Worm (Caenorhabditis elegans): Measurements from ENCODE around the gene F11E6.4.

The F11E6.4 gene

ce11 chrIV:17471870-17472459 is 1.8 kb upstream of the F11E6.4 start, which contains the start of gene epic-1:
TSS of gene epic-1 (minus strand) at chrIV:17471920.
- TF ChIP-seq lin-39 (tag; optimal IDR thresholded peaks at IDR 0.05) (no peak), hlh-30 (tag; optimal IDR thresholded peaks at IDR 0.05; ENCODE audit: insufficient read depth) (peak; percentile 37), hlh-11 (tag; optimal IDR thresholded peaks at IDR 0.05) (peak; percentile 55), mep-1 (tag; optimal IDR thresholded peaks at IDR 0.05) (peak; percentile 33), mdl-1 (tag; optimal IDR thresholded peaks at IDR 0.05) (peak in 1 of 2 experiments; percentile 14), F44E2.7 (GFP tag; IDR thresholded peaks at IDR 0.05) (no peak), aha-1 (tag) (peak; percentile 55), nhr-28 (tag; optimal IDR thresholded peaks at IDR 0.05) (peak; percentile 31), lin-1 (GFP tag; IDR thresholded peaks at IDR 0.05) (no peak), dve-1 (tag; optimal IDR thresholded peaks at IDR 0.05; ENCODE audit: insufficient read depth) (peak; percentile 18), egl-27 (tag; optimal IDR thresholded peaks at IDR 0.05) (no peak), mes-2 (tag; optimal IDR thresholded peaks at IDR 0.05; ENCODE audit: poor library complexity, severe bottlenecking) (no peak), madf-5 (GFP tag; IDR thresholded peaks at IDR 0.05) (no peak), hmg-1.1 (GFP tag; IDR thresholded peaks at IDR 0.05) (no peak), cey-2 (tag; optimal IDR thresholded peaks at IDR 0.05; ENCODE audit: borderline replicate concordance, insufficient read depth) (no peak), dmd-6 (GFP tag; IDR thresholded peaks at IDR 0.05) (peak; percentile 32; the same call in 1 of the 2 replicates), unc-130 (GFP tag; optimal IDR thresholded peaks at IDR 0.05) (no peak), nhr-77 (tag; optimal IDR thresholded peaks at IDR 0.05) (no peak), nhr-25 (tag; optimal IDR thresholded peaks at IDR 0.05; ENCODE audit: borderline replicate concordance, insufficient read depth) (peak; percentile 64)

- peak; percentile 71 for TF ChIP-seq aha-1 (tag)
- no peak for TF ChIP-seq R02D3.7 (tag; optimal IDR thresholded peaks at IDR 0.05)
Observed at ce11 chrIV:17467825-17468224, 2.3 kb downstream of the F11E6.4 start.

- TF ChIP-seq php-3 (GFP tag; IDR thresholded peaks at IDR 0.05) (peak; percentile 65; the same call in 1 of the 2 replicates), hif-1 (tag; optimal IDR thresholded peaks at IDR 0.05) (no peak), dmd-6 (GFP tag; IDR thresholded peaks at IDR 0.05) (peak; percentile 72), pqm-1 (tag; optimal IDR thresholded peaks at IDR 0.05) (peak; percentile 24), set-16 (GFP tag; IDR thresholded peaks at IDR 0.05) (no peak), daf-16 (GFP tag; optimal IDR thresholded peaks at IDR 0.05) (no peak), daf-16 (tag; optimal IDR thresholded peaks at IDR 0.05) (peak; percentile 53), hlh-11 (tag; optimal IDR thresholded peaks at IDR 0.05) (peak; percentile 66), F37D6.2 (tag; optimal IDR thresholded peaks at IDR 0.05) (no peak), aha-1 (tag) (peak; percentile 91), dve-1 (tag; optimal IDR thresholded peaks at IDR 0.05; ENCODE audit: insufficient read depth) (peak; percentile 65), spr-1 (tag; optimal IDR thresholded peaks at IDR 0.05) (no peak), nhr-28 (tag; optimal IDR thresholded peaks at IDR 0.05) (peak; percentile 62), nhr-77 (tag; optimal IDR thresholded peaks at IDR 0.05) (peak; percentile 7), tra-1 (GFP tag; IDR thresholded peaks at IDR 0.05) (no peak)
Observed at ce11 chrIV:17467325-17467724, 2.8 kb downstream of the F11E6.4 start, which contains the start of gene elo-2. TSS of gene elo-2 (minus strand) at chrIV:17467408.

ce11 chrIV:17465886-17466285 is 4.3 kb downstream of the F11E6.4 start, which contains the start of gene F11E6.6:
TSS of gene F11E6.6 (minus strand) at chrIV:17465986.
- TF ChIP-seq aly-2 (tag; optimal IDR thresholded peaks at IDR 0.05): no peak
- no peak for TF ChIP-seq nhr-10 (tag; optimal IDR thresholded peaks at IDR 0.05)
- TF ChIP-seq nhr-41 (GFP tag; IDR thresholded peaks at IDR 0.05): no peak
- TF ChIP-seq nhr-28 (tag; optimal IDR thresholded peaks at IDR 0.05): no peak
- TF ChIP-seq ctbp-1 (GFP tag; IDR thresholded peaks at IDR 0.05): no peak
- no peak for TF ChIP-seq skn-1 (tag; optimal IDR thresholded peaks at IDR 0.05)
- TF ChIP-seq daf-16 (GFP tag; optimal IDR thresholded peaks at IDR 0.05): no peak
- TF ChIP-seq daf-16 (tag; optimal IDR thresholded peaks at IDR 0.05): peak; percentile 23
- TF ChIP-seq vab-7 (GFP tag; IDR thresholded peaks at IDR 0.05): no peak
- TF ChIP-seq tra-1 (GFP tag; IDR thresholded peaks at IDR 0.05): no peak
- no peak for TF ChIP-seq lin-39 (tag; optimal IDR thresholded peaks at IDR 0.05)
- TF ChIP-seq madf-9 (GFP tag; conservative IDR thresholded peaks at IDR 0.05): no peak
- 0 out of 2 replicates have a peak, but pooled peaks have one; percentile 8 for TF ChIP-seq dmd-6 (GFP tag; IDR thresholded peaks at IDR 0.05)
- TF ChIP-seq pqm-1 (tag; optimal IDR thresholded peaks at IDR 0.05): peak; percentile 46
- no peak for TF ChIP-seq pha-4 (GFP tag; IDR thresholded peaks at IDR 0.05)
- TF ChIP-seq pha-4 (tag; optimal IDR thresholded peaks at IDR 0.05): no peak
- no peak for TF ChIP-seq dpl-1 (GFP tag; optimal IDR thresholded peaks at IDR 0.05)
- TF ChIP-seq nhr-11 (tag; optimal IDR thresholded peaks at IDR 0.05): no peak
- TF ChIP-seq mdl-1 (tag; optimal IDR thresholded peaks at IDR 0.05): no peak
- TF ChIP-seq ces-1 (GFP tag; optimal IDR thresholded peaks at IDR 0.05): no peak
- no peak for TF ChIP-seq set-16 (GFP tag; IDR thresholded peaks at IDR 0.05)
- TF ChIP-seq F44E2.7 (GFP tag; IDR thresholded peaks at IDR 0.05): no peak
- no peak for TF ChIP-seq lir-3 (tag; optimal IDR thresholded peaks at IDR 0.05)
- TF ChIP-seq nhr-77 (tag; optimal IDR thresholded peaks at IDR 0.05): peak; percentile 23
- no peak for TF ChIP-seq ztf-11 (tag; optimal IDR thresholded peaks at IDR 0.05)

Data from whole organism, L4 larva.